Worm (Caenorhabditis elegans): ENCODE results near the gene C05D9.9.

The C05D9.9 gene

DNA sequence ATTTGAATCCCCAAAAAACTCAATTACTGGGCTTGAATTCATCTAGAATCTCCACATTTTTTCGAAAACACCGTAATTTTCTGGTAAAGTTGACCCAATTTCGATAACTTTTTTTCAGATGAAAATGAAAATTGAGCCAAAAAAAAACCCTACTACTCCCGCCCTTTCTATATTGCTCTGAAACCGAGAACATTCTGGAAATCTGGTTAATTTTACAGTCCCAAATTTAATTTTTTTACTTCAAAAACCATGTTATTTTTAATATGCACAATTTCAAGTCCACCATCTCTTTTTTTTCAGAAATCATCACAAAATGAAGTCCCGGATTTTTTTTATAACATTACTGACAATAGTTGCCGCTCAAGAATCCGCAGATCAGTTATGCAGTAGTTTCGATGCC lies 12.4 kb downstream of the C05D9.9 start, which contains the start of gene C05D9.3:
Gene C05D9.3 (plus strand): TSS at position 301 of the 400 bp plus-strand sequence.
- TF ChIP-seq snpc-4 (tag; optimal IDR thresholded peaks at IDR 0.05) (no peak), fos-1 (tag; optimal IDR thresholded peaks at IDR 0.05) (no peak), nhr-76 (tag; optimal IDR thresholded peaks at IDR 0.05) (no peak), ceh-28 (tag; optimal IDR thresholded peaks at IDR 0.05) (no peak), nhr-43 (tag; optimal IDR thresholded peaks at IDR 0.05; ENCODE audit: poor library complexity, severe bottlenecking) (no peak), fkh-10 (GFP tag; optimal IDR thresholded peaks at IDR 0.05) (no peak)

DNA sequence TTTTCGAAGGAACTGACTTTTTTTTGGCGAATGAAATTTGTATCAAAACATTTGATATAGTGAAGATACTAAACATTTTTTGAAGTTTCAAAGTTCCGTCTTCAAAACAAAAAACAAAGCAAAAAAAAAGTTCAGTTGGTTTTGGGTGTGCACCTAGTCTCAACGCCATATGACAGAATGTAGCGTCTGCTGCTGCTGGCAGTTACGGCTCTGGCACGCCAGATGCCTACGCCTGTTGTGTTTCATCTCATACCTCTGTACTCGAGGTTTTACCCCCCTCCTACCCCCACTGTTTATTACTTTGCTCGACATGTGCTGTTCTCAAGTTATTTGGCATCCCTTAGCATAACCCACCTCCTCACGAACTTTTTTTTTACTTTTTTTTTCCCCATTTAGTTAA lies 13.3 kb downstream of the C05D9.9 start:
- no peak for TF ChIP-seq tbx-2 (tag; optimal IDR thresholded peaks at IDR 0.05)
- no peak for TF ChIP-seq nhr-43 (tag; optimal IDR thresholded peaks at IDR 0.05; ENCODE audit: poor library complexity, severe bottlenecking)
- peak; percentile 41 for TF ChIP-seq lin-39 (tag; optimal IDR thresholded peaks at IDR 0.05)
- no peak for TF ChIP-seq jun-1 (tag; optimal IDR thresholded peaks at IDR 0.05)

DNA sequence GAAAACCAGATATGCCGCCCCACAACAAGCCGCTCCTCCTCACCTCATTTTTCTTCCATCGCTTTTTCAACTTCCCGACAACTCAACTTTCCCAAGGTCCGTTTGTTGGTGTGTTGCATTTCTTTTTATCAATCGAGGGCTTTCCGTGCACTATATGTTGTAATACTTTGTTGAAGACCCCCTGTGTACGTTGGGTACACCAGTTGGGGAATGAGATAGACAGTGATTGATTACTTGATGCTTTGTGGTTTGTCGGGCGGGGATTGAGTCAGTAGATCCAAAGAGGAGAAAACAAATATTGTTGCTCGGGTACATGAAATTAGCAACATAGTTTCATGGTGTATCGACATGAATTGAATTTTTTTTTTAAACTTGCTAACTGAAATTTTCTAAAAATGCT lies 15.2 kb downstream of the C05D9.9 start:
- TF ChIP-seq lin-39 (tag; optimal IDR thresholded peaks at IDR 0.05): peak; percentile 84
- no peak for TF ChIP-seq pha-4 (tag; optimal IDR thresholded peaks at IDR 0.05)

DNA sequence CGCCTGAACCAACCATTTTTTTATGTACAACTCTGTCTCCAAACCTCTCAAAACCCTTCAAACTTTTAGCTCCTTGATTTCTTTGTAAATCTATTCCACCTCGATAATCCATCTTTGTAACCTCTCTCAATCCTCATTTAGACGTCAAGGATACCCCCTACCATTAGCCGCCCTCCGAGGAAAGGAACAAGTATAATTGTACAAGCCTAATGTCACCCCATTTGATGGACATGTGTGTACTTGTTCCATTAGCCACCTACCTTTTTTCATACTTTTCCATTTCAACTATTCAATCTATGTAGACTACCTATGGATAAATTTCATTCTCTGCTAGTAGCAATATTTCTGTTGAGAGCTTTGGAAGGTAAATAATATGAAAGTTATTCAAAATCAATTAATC lies 16.3 kb downstream of the C05D9.9 start, which contains the start of gene C05D9.4:
Gene C05D9.4 (plus strand): TSS at position 301 of the 400 bp plus-strand sequence.
- TF ChIP-seq nhr-43 (tag; optimal IDR thresholded peaks at IDR 0.05; ENCODE audit: poor library complexity, severe bottlenecking) (no peak), fkh-10 (GFP tag; optimal IDR thresholded peaks at IDR 0.05) (no peak), nhr-76 (tag; optimal IDR thresholded peaks at IDR 0.05) (no peak), hmg-11 (tag; optimal IDR thresholded peaks at IDR 0.05) (no peak), nhr-25 (tag; optimal IDR thresholded peaks at IDR 0.05) (no peak), aly-2 (tag; optimal IDR thresholded peaks at IDR 0.05) (no peak), pqm-1 (tag; optimal IDR thresholded peaks at IDR 0.05) (no peak), ceh-28 (tag; optimal IDR thresholded peaks at IDR 0.05) (no peak), ztf-11 (tag; optimal IDR thresholded peaks at IDR 0.05) (no peak)

DNA sequence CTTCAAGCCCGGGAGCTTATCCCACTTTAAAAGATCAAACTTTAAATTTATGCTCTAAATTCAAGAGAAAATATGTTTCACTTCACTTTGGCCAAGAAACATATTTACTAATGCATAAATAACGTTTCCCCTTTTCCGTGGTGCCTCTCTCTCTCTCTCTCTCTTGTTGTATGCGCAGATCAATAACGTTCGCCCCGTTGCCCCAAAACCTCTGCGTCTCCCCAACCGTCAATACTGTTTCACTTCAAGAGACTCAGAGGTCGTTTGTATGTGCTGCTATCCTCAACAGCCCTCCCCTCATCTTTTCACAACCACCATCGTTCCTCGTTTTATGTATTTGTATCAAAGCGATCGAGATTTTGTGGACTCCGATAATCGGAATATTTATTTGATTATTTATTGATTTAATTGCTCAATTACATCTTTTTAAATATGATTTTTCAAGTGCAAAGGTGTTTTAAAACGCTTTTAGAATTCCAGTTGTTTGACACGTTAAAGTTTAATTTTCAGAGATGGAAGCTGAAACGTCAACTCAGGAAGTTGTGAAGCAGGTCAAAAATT lies 20.3 kb downstream of the C05D9.9 start, which contains the start of gene ife-4:
Gene ife-4 (plus strand): TSS at position 511 of the 561 bp plus-strand sequence.
- TF ChIP-seq egl-5 (tag; optimal IDR thresholded peaks at IDR 0.05) (peak; percentile 94), ceh-28 (tag; optimal IDR thresholded peaks at IDR 0.05) (peak; percentile 67), fkh-10 (GFP tag; optimal IDR thresholded peaks at IDR 0.05) (no peak), pha-4 (tag; optimal IDR thresholded peaks at IDR 0.05) (peak; percentile 58), nfya-1 (tag; optimal IDR thresholded peaks at IDR 0.05; ENCODE audit: insufficient read depth) (peak; percentile 56), lsy-12 (tag; optimal IDR thresholded peaks at IDR 0.05) (no peak), lin-15B (tag; optimal IDR thresholded peaks at IDR 0.05) (peak; percentile 6), lin-39 (tag; optimal IDR thresholded peaks at IDR 0.05) (peak; percentile 78), hmg-11 (tag; optimal IDR thresholded peaks at IDR 0.05) (peak; percentile 78)

DNA sequence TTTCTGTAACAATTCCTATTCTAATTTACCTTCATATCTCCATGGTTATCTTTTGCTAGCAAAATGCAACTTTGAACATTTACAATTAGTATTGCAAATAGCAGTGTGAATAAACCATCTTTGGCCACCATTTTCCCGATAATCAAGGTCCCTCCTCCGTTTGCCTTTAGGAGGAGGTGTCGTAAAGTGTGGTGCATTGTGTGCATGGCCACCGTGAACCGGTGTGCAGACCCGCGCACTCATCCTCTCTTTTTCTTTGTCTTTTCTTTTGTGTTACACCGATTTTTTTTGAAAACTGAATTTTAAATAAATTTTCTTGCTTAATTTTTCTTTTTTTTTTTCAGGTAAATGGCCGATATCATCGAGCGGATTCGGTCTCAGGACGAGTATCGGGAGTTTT lies 27.2 kb downstream of the C05D9.9 start, which contains the start of the genes pigx-1 and rme-6:
Gene pigx-1 (minus strand): TSS at position 206 of the 400 bp plus-strand sequence.
Gene rme-6 (plus strand): TSS at position 345 of the 400 bp plus-strand sequence.
- TF ChIP-seq lin-15B (tag; optimal IDR thresholded peaks at IDR 0.05) (no peak), unc-39 (tag; optimal IDR thresholded peaks at IDR 0.05) (no peak), ztf-11 (tag; optimal IDR thresholded peaks at IDR 0.05) (no peak), hmg-11 (tag; optimal IDR thresholded peaks at IDR 0.05) (peak; percentile 88), ceh-9 (tag; optimal IDR thresholded peaks at IDR 0.05) (no peak), nhr-23 (tag; optimal IDR thresholded peaks at IDR 0.05) (no peak), daf-12 (tag; optimal IDR thresholded peaks at IDR 0.05) (no peak), nhr-25 (tag; optimal IDR thresholded peaks at IDR 0.05) (no peak), nhr-77 (tag; optimal IDR thresholded peaks at IDR 0.05) (no peak), snpc-4 (tag; optimal IDR thresholded peaks at IDR 0.05) (no peak), egl-5 (tag; optimal IDR thresholded peaks at IDR 0.05) (no peak), nfya-1 (tag; optimal IDR thresholded peaks at IDR 0.05; ENCODE audit: insufficient read depth) (peak; percentile 29), pha-4 (tag; optimal IDR thresholded peaks at IDR 0.05) (peak; percentile 31)

DNA sequence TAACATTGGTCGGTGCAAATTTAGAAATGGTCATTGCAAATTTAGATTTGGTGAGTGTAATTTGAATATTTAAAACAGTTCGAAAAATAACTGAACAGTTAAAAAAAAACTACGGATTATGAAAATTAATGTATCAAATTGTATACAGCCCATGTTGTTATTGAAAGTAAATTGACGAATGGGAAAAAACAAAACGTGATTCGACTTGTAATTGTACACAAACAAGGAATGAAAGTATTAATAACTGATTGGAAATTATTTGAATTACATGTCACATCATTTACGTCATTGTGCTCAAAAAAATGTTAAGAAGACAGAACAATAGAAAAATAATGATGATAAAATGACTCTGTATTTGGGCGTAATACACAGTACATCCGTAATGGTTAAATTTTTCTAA lies 29.7 kb downstream of the C05D9.9 start:
- TF ChIP-seq R02D3.7 (tag; optimal IDR thresholded peaks at IDR 0.05) (no peak), pqm-1 (tag; optimal IDR thresholded peaks at IDR 0.05) (peak; percentile 12), pha-4 (tag; optimal IDR thresholded peaks at IDR 0.05) (peak; percentile 56), elt-2 (tag; optimal IDR thresholded peaks at IDR 0.05) (peak; percentile 18)

Data from whole organism, L3 larva.